Worm (Caenorhabditis elegans): Measurements from ENCODE around the gene aakg-1.

Gene aakg-1

DNA sequence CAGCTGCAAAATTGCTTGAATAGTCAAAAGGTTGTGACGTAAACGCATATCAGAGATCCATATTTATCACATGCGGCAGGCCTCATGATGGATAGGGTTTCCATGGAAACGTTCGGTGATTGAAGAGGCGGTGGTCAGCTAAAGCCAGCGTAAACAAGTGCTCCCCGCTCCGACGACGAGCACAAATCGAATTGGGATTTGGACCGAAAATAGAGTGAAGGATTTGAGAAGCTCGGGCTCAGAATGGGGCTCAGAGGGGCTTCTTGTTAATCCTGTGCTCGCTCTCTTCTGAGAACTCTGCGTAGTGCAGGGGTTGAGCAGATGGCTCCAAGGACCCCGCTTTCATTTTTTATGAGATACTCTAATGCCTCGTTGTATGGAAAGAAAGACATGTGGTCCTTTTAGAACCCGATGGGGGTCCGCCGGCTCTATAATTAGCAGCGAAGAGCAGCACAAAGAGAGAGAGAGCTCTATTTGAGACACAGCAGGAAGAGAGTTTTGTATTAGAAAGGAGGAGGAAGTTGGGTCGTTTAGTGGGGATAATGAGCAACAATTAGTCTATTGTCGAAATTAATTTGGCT, 40.7 kb upstream of the aakg-1 start (continued):
- TF ChIP-seq unc-62 (GFP tag; optimal IDR thresholded peaks at IDR 0.05) (no peak), lin-14 (GFP tag; optimal IDR thresholded peaks at IDR 0.05) (peak; percentile 29), lsy-2 (tag; optimal IDR thresholded peaks at IDR 0.05) (no peak), unc-86 (tag; optimal IDR thresholded peaks at IDR 0.05) (peak; percentile 36), nhr-20 (tag; optimal IDR thresholded peaks at IDR 0.05) (peak; percentile 35), ztf-4 (tag; optimal IDR thresholded peaks at IDR 0.05) (peak; percentile 55), mep-1 (tag; optimal IDR thresholded peaks at IDR 0.05) (peak; percentile 24)

DNA sequence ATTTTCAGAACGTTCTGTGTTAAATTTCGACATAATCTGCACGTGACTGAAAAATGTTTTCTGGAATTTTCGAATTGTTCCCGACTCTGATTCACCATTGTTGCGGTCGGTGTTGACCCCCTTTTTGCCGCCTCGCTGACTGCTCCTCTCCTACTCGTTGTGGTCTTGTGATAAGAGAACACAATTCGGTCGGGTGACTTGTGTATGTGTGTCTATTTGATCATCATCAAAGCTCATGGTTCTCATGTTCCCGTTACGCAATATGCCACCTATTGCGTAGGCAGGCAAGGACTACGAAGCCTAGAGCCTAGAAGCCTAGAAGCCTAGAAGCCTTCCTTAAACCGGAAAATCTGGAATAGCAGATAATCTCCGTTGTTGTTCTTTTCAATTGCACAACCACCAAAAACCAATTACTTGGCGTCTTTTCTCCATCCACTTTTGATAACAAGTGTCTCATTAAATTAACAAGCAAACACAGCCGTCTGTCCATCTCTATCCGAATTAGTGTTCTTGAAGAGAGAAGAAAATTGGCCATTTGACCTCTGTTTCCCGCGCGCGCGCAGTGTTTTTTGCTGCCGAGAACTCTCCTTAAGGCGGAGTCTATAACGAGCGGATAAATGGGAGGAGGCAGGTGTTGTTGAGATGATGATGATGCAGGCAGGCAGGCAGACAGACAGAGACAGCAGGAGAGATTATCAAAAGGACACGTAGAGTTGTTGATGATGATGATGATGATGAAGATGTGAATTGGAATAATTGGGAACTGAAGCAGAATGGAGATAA, 39.7 kb upstream of the aakg-1 start:
- TF ChIP-seq lin-35 (GFP tag; optimal IDR thresholded peaks at IDR 0.05): peak; percentile 52 to 75
- no peak for TF ChIP-seq ces-1 (GFP tag; optimal IDR thresholded peaks at IDR 0.05)
- peak; percentile 23 to 38 for TF ChIP-seq efl-1 (optimal IDR thresholded peaks at IDR 0.05)
- TF ChIP-seq efl-1 (GFP tag; optimal IDR thresholded peaks at IDR 0.05 in 1 of 2): peak; percentile 15 to 66
- TF ChIP-seq zip-4 (GFP tag; optimal IDR thresholded peaks at IDR 0.05): no peak
- TF ChIP-seq efl-3 (GFP tag; optimal IDR thresholded peaks at IDR 0.05): no peak
- TF ChIP-seq sox-4 (tag; optimal IDR thresholded peaks at IDR 0.05): no peak
- TF ChIP-seq lin-39 (tag; optimal IDR thresholded peaks at IDR 0.05): no peak
- TF ChIP-seq skn-1 (tag; optimal IDR thresholded peaks at IDR 0.05): peak; percentile 73
- TF ChIP-seq ceh-63 (GFP tag; optimal IDR thresholded peaks at IDR 0.05): no peak
- peak; percentile 45 for TF ChIP-seq nhr-20 (tag; optimal IDR thresholded peaks at IDR 0.05)
- no peak for TF ChIP-seq nhr-11 (tag; optimal IDR thresholded peaks at IDR 0.05)
- no peak for TF ChIP-seq unc-98 (GFP tag; IDR thresholded peaks at IDR 0.05)
- TF ChIP-seq rnt-1 (tag; optimal IDR thresholded peaks at IDR 0.05): peak; percentile 42
- no peak for TF ChIP-seq egl-27 (tag; optimal IDR thresholded peaks at IDR 0.05)
- peak; percentile 23 for TF ChIP-seq C16A3.4 (tag; optimal IDR thresholded peaks at IDR 0.05)
- no peak for TF ChIP-seq aha-1 (tag; optimal IDR thresholded peaks at IDR 0.05)
- no peak for TF ChIP-seq nhr-76 (tag; optimal IDR thresholded peaks at IDR 0.05)
- TF ChIP-seq grh-1 (GFP tag; IDR thresholded peaks at IDR 0.05): peak; percentile 27; the same call in 1 of the 2 replicates
- no peak for TF ChIP-seq mef-2 (tag; optimal IDR thresholded peaks at IDR 0.05)
- no peak for TF ChIP-seq ets-5 (GFP tag; IDR thresholded peaks at IDR 0.05)
- TF ChIP-seq xbp-1 (tag; optimal IDR thresholded peaks at IDR 0.05): peak; percentile 30
- TF ChIP-seq nhr-47 (tag; optimal IDR thresholded peaks at IDR 0.05): peak; percentile 35
- TF ChIP-seq ceh-8 (GFP tag; optimal IDR thresholded peaks at IDR 0.05): no peak
- no peak for TF ChIP-seq isw-1 (GFP tag; IDR thresholded peaks at IDR 0.05)
- TF ChIP-seq mdl-1 (tag; optimal IDR thresholded peaks at IDR 0.05): peak in 1 of 2 experiments; percentile 66
- TF ChIP-seq vab-15 (tag; optimal IDR thresholded peaks at IDR 0.05): no peak
- TF ChIP-seq lir-3 (tag; optimal IDR thresholded peaks at IDR 0.05; ENCODE audit: poor library complexity): no peak
- peak in 3 of 6 experiments; percentile 4 to 10 (median 7) for TF ChIP-seq elt-3 (tag; optimal IDR thresholded peaks at IDR 0.05)
- no peak for TF ChIP-seq nhr-237 (tag; optimal IDR thresholded peaks at IDR 0.05)
- no peak for TF ChIP-seq pag-3 (tag; optimal IDR thresholded peaks at IDR 0.05; ENCODE audit: borderline replicate concordance, insufficient read depth)
- no peak for TF ChIP-seq C04F5.9 (tag; optimal IDR thresholded peaks at IDR 0.05)
- TF ChIP-seq swsn-7 (tag; optimal IDR thresholded peaks at IDR 0.05): peak; percentile 34
- TF ChIP-seq alr-1 (tag; optimal IDR thresholded peaks at IDR 0.05; ENCODE audit: borderline replicate concordance): no peak
- TF ChIP-seq sup-37 (GFP tag; optimal IDR thresholded peaks at IDR 0.05): peak; percentile 1
- TF ChIP-seq unc-86 (tag; optimal IDR thresholded peaks at IDR 0.05): no peak
- peak; percentile 47 for TF ChIP-seq mep-1 (tag; optimal IDR thresholded peaks at IDR 0.05)
- TF ChIP-seq dpl-1 (GFP tag; optimal IDR thresholded peaks at IDR 0.05): peak; percentile 54 to 66 (median 58)
- TF ChIP-seq sptf-1 (tag; optimal IDR thresholded peaks at IDR 0.05): no peak
- peak; percentile 76 for TF ChIP-seq nhr-71 (tag; optimal IDR thresholded peaks at IDR 0.05)
- TF ChIP-seq jun-1 (tag; optimal IDR thresholded peaks at IDR 0.05): peak; percentile 76
- peak; percentile 68 for TF ChIP-seq unc-130 (tag; optimal IDR thresholded peaks at IDR 0.05)
- no peak for TF ChIP-seq mab-9 (GFP tag; IDR thresholded peaks at IDR 0.05)
- no peak for TF ChIP-seq zag-1 (tag; optimal IDR thresholded peaks at IDR 0.05)

All from whole organism, L1 larva.